Fruit fly (Drosophila melanogaster) whole organism, embryonic: ENCODE data around the gene Mzt1.

Experiments used
- Atf-2 ChIP-seq: fragments of 200-800 bp; sonication (Bioruptor generic); optimal IDR thresholded peaks from 2 replicates; lab custom pipeline; 2016; ENCODE audit warnings: missing biosample characterization, missing genetic modification characterization
- Bteb2 ChIP-seq: fragments of 200-800 bp; sonication (Bioruptor generic); optimal IDR thresholded peaks from 2 replicates; lab custom pipeline; 2016; ENCODE audit warnings: missing biosample characterization, missing genetic modification characterization
- CG10321 ChIP-seq: fragments of 200-800 bp; sonication (Bioruptor generic); IDR thresholded peaks from 2 replicates; pipeline ENCODE4 v1.3.6; 2022; ENCODE audit warnings: missing biosample characterization, missing genetic modification characterization
- CG10462 ChIP-seq: fragments of 200-800 bp; sonication (Bioruptor generic); optimal IDR thresholded peaks from 2 replicates; lab custom pipeline; 2016; ENCODE audit warnings: missing biosample characterization, missing genetic modification characterization
- CG10543 ChIP-seq: fragments of 200-800 bp; sonication (Bioruptor generic); optimal IDR thresholded peaks from 3 replicates; lab custom pipeline; 2017; ENCODE audit warnings: missing biosample characterization, mild to moderate bottlenecking, missing genetic modification characterization, moderate library complexity
- CG11696 ChIP-seq: fragments of 200-800 bp; sonication (Bioruptor generic); IDR thresholded peaks from 2 replicates; pipeline ENCODE4 v1.3.6; 2022; ENCODE audit warnings: missing biosample characterization, missing genetic modification characterization
- CG17186 ChIP-seq: fragments of 200-800 bp; sonication (Bioruptor generic); optimal IDR thresholded peaks from 3 replicates; lab custom pipeline; 2017; ENCODE audit warnings: missing biosample characterization, missing genetic modification reagents, missing genetic modification characterization
- CG18619 ChIP-seq: fragments of 200-800 bp; sonication (Bioruptor generic); optimal IDR thresholded peaks from 3 replicates; lab custom pipeline; 2017; ENCODE audit warnings: missing biosample characterization, mild to moderate bottlenecking, missing genetic modification characterization
- CG18764 ChIP-seq: fragments of 200-800 bp; sonication (Bioruptor generic); optimal IDR thresholded peaks from 3 replicates; lab custom pipeline; 2016; ENCODE audit warnings: missing biosample characterization, missing genetic modification characterization
- CG2120 ChIP-seq: fragments of 200-800 bp; sonication (Bioruptor generic); optimal IDR thresholded peaks from 3 replicates; lab custom pipeline; 2016; ENCODE audit warnings: missing biosample characterization, missing genetic modification characterization
- CG2712 ChIP-seq: fragments of 200-800 bp; optimal IDR thresholded peaks from 3 replicates; lab custom pipeline; 2019; ENCODE audit warnings: missing biosample characterization, mild to moderate bottlenecking, missing genetic modification characterization, moderate library complexity
- CG2875 ChIP-seq: fragments of 200-800 bp; sonication (Bioruptor generic); optimal IDR thresholded peaks from 2 replicates; lab custom pipeline; 2017; ENCODE audit warnings: missing biosample characterization, mild to moderate bottlenecking, missing genetic modification characterization, missing genetic modification reagents
- CG31441 ChIP-seq: fragments of 200-800 bp; sonication (Bioruptor generic); IDR thresholded peaks from 2 replicates; pipeline ENCODE4 v1.3.6; 2022; ENCODE audit warnings: missing biosample characterization, missing genetic modification characterization
- CG32767 ChIP-seq: fragments of 200-800 bp; sonication (Bioruptor generic); IDR thresholded peaks from 2 replicates; pipeline ENCODE4 v1.3.6; 2022; ENCODE audit warnings: missing biosample characterization, missing genetic modification characterization
- CG3847 ChIP-seq: fragments of 200-800 bp; sonication (Bioruptor generic); IDR thresholded peaks from 2 replicates; pipeline ENCODE4 v1.3.6; 2022; ENCODE audit warnings: missing biosample characterization, missing genetic modification characterization
- CG4360 ChIP-seq: fragments of 200-800 bp; sonication (Bioruptor generic); IDR thresholded peaks from 2 replicates; pipeline ENCODE4 v1.3.6; 2022; ENCODE audit warnings: missing biosample characterization, missing genetic modification characterization
- CG6254 ChIP-seq: fragments of 200-800 bp; sonication (Bioruptor generic); optimal IDR thresholded peaks from 3 replicates; lab custom pipeline; 2017; ENCODE audit warnings: mild to moderate bottlenecking, missing biosample characterization, missing genetic modification reagents, missing genetic modification characterization
- CG8290 ChIP-seq, 3 experiments: fragments of 200-800 bp; sonication (Bioruptor generic); optimal IDR thresholded peaks; 2 replicates each; lab custom pipeline; 2016 to 2019; ENCODE audit warnings: missing biosample characterization in 3 of 3, missing genetic modification characterization in 3 of 3, mild to moderate bottlenecking in 2 of 3, moderate library complexity in 1 of 3
- CG8924 ChIP-seq: fragments of 200-800 bp; optimal IDR thresholded peaks from 3 replicates; lab custom pipeline; 2019; ENCODE audit warnings: missing biosample characterization, mild to moderate bottlenecking, missing genetic modification characterization, moderate library complexity
- CG8944 ChIP-seq: fragments of 200-800 bp; sonication (Bioruptor generic); optimal IDR thresholded peaks from 3 replicates; lab custom pipeline; 2016; ENCODE audit warnings: missing biosample characterization, missing genetic modification characterization
- CG9932 ChIP-seq: fragments of 200-800 bp; sonication (Bioruptor generic); IDR thresholded peaks from 2 replicates; pipeline ENCODE4 v1.3.6; 2022; ENCODE audit warnings: missing biosample characterization, missing genetic modification characterization
- CHES-1-like ChIP-seq: fragments of 200-800 bp; sonication (Bioruptor generic); optimal IDR thresholded peaks from 2 replicates; lab custom pipeline; 2016; ENCODE audit warnings: missing biosample characterization, missing genetic modification characterization
- Dad ChIP-seq: fragments of 200-800 bp; sonication (Bioruptor generic); optimal IDR thresholded peaks from 3 replicates; lab custom pipeline; 2016; ENCODE audit warnings: missing biosample characterization, missing genetic modification characterization
- Dek ChIP-seq: fragments of 200-800 bp; sonication (Bioruptor generic); optimal IDR thresholded peaks from 3 replicates; lab custom pipeline; 2019; ENCODE audit warnings: missing biosample characterization, mild to moderate bottlenecking, missing genetic modification characterization, moderate library complexity
- Dref ChIP-seq: fragments of 200-800 bp; sonication (Bioruptor generic); IDR thresholded peaks from 2 replicates; pipeline ENCODE4 v1.3.6; 2022; ENCODE audit warnings: missing biosample characterization, missing genetic modification characterization
- Drgx ChIP-seq: fragments of 200-800 bp; sonication (Bioruptor generic); IDR thresholded peaks from 2 replicates; pipeline ENCODE4 v1.3.6; 2022; ENCODE audit warnings: missing biosample characterization, missing genetic modification characterization
- ERR ChIP-seq: fragments of 200-800 bp; sonication (Bioruptor generic); optimal IDR thresholded peaks from 2 replicates; lab custom pipeline; 2016; ENCODE audit warnings: missing biosample characterization, missing genetic modification characterization
- Lhr ChIP-seq: fragments of 200-800 bp; sonication (Bioruptor generic); optimal IDR thresholded peaks from 3 replicates; lab custom pipeline; 2017; ENCODE audit warnings: mild to moderate bottlenecking, missing biosample characterization, missing genetic modification reagents, missing genetic modification characterization
- Meics ChIP-seq: fragments of 200-800 bp; sonication (Bioruptor generic); optimal IDR thresholded peaks from 2 replicates; lab custom pipeline; 2017; ENCODE audit warnings: missing biosample characterization, mild to moderate bottlenecking, missing genetic modification characterization
- Myb ChIP-seq: fragments of 200-800 bp; sonication (Bioruptor generic); optimal IDR thresholded peaks from 2 replicates; lab custom pipeline; 2016; ENCODE audit warnings: missing biosample characterization, missing genetic modification characterization
- NK7.1 ChIP-seq: fragments of 200-800 bp; sonication (Bioruptor generic); optimal IDR thresholded peaks from 3 replicates; lab custom pipeline; 2016; ENCODE audit warnings: missing biosample characterization, missing genetic modification characterization
- Oaz ChIP-seq: fragments of 200-800 bp; sonication (Bioruptor generic); IDR thresholded peaks from 2 replicates; pipeline ENCODE4 v1.3.6; 2022; ENCODE audit warnings: missing biosample characterization, missing genetic modification characterization
- Opbp ChIP-seq: fragments of 200-800 bp; sonication (Bioruptor generic); IDR thresholded peaks from 3 replicates; pipeline ENCODE4 v1.3.6; 2022; ENCODE audit warnings: missing biosample characterization, missing genetic modification characterization; ENCODE audit not compliant: partially characterized antibody
- Side ChIP-seq: fragments of 200-800 bp; sonication (Bioruptor generic); optimal IDR thresholded peaks from 2 replicates; lab custom pipeline; 2016; ENCODE audit warnings: missing biosample characterization, missing genetic modification characterization
- Tbp ChIP-seq: fragments of >200 bp; optimal IDR thresholded peaks from 2 replicates; lab custom pipeline; 2018; ENCODE audit warnings: missing biosample characterization, missing genetic modification characterization
- ash1 ChIP-seq: fragments of 200-800 bp; sonication (Bioruptor generic); optimal IDR thresholded peaks from 2 replicates; lab custom pipeline; 2018; ENCODE audit warnings: missing biosample characterization, mild to moderate bottlenecking, missing genetic modification characterization
- caup ChIP-seq: fragments of 200-800 bp; sonication (Bioruptor generic); optimal IDR thresholded peaks from 3 replicates; lab custom pipeline; 2017; ENCODE audit warnings: missing biosample characterization, mild to moderate bottlenecking, missing genetic modification characterization, moderate library complexity; ENCODE audit not compliant: severe bottlenecking
- cg ChIP-seq: fragments of 200-800 bp; sonication (Bioruptor generic); optimal IDR thresholded peaks from 3 replicates; lab custom pipeline; 2019; ENCODE audit warnings: missing biosample characterization, mild to moderate bottlenecking, missing genetic modification characterization, moderate library complexity
- crc ChIP-seq: fragments of 200-800 bp; sonication (Bioruptor generic); optimal IDR thresholded peaks from 2 replicates; lab custom pipeline; 2016; ENCODE audit warnings: missing biosample characterization, missing genetic modification characterization
- danr ChIP-seq: fragments of 200-800 bp; sonication (Bioruptor generic); IDR thresholded peaks from 2 replicates; pipeline ENCODE4 v1.3.6; 2022; ENCODE audit warnings: missing biosample characterization, missing genetic modification characterization
- dimm ChIP-seq: fragments of 200-800 bp; sonication (Bioruptor generic); IDR thresholded peaks from 2 replicates; pipeline ENCODE4 v1.3.6; 2022; ENCODE audit warnings: missing biosample characterization, missing genetic modification characterization
- dm ChIP-seq: fragments of 200-800 bp; sonication (Bioruptor generic); optimal IDR thresholded peaks from 3 replicates; lab custom pipeline; 2016; ENCODE audit warnings: missing biosample characterization, missing genetic modification characterization
- ewg ChIP-seq: fragments of 200-800 bp; sonication (Bioruptor generic); optimal IDR thresholded peaks from 3 replicates; lab custom pipeline; 2017; ENCODE audit warnings: mild to moderate bottlenecking, missing biosample characterization, missing genetic modification reagents, missing genetic modification characterization
- fd3F ChIP-seq: fragments of 200-800 bp; sonication (Bioruptor generic); optimal IDR thresholded peaks from 2 replicates; lab custom pipeline; 2018; ENCODE audit warnings: missing biosample characterization, mild to moderate bottlenecking, missing genetic modification characterization, moderate library complexity
- gce ChIP-seq: fragments of 200-800 bp; sonication (Bioruptor generic); IDR thresholded peaks from 3 replicates; pipeline ENCODE4 v1.3.6; 2022; ENCODE audit warnings: missing biosample characterization, missing genetic modification characterization
- lbe ChIP-seq: fragments of 200-800 bp; sonication (Bioruptor generic); optimal IDR thresholded peaks from 2 replicates; lab custom pipeline; 2016; ENCODE audit warnings: missing biosample characterization, mild to moderate bottlenecking, missing genetic modification characterization
- mld ChIP-seq: fragments of 200-800 bp; sonication (Bioruptor generic); IDR thresholded peaks from 3 replicates; pipeline ENCODE4 v1.3.6; 2022; ENCODE audit warnings: missing biosample characterization, missing genetic modification characterization; ENCODE audit not compliant: partially characterized antibody
- psq ChIP-seq: fragments of 200-800 bp; sonication (Bioruptor generic); optimal IDR thresholded peaks from 2 replicates; lab custom pipeline; 2017; ENCODE audit warnings: missing biosample characterization, missing genetic modification characterization
- scrt ChIP-seq: fragments of 200-800 bp; sonication (Bioruptor generic); optimal IDR thresholded peaks from 2 replicates; lab custom pipeline; 2018; ENCODE audit warnings: missing biosample characterization, mild to moderate bottlenecking, missing genetic modification characterization, moderate library complexity
- sim ChIP-seq: fragments of 200-800 bp; sonication (Bioruptor generic); IDR thresholded peaks from 2 replicates; pipeline ENCODE4 v1.3.6; 2022; ENCODE audit warnings: missing biosample characterization, missing genetic modification characterization
- twi ChIP-seq: fragments of 200-800 bp; optimal IDR thresholded peaks from 2 replicates; lab custom pipeline; 2019; ENCODE audit warnings: missing biosample characterization, mild to moderate bottlenecking, missing genetic modification characterization, moderate library complexity

Gene Mzt1

dm6 chr3L:2418769-2419168 is 29.7 kb downstream of the Mzt1 start (continued):
- peak; percentile 25 for TF ChIP-seq CHES-1-like (GFP tag; lab: Kevin White, UChicago)
- peak; percentile 87 for TF ChIP-seq caup (GFP tag; lab: Kevin White, UChicago)
- no peak for TF ChIP-seq Opbp
- peak; percentile 73 for TF ChIP-seq dimm (GFP tag; lab: Robert Waterston, UW)
- TF ChIP-seq mld (GFP tag; lab: Robert Waterston, UW) = no peak
- TF ChIP-seq CG6254 = peak; percentile 84
- TF ChIP-seq Lhr = no peak
- TF ChIP-seq scrt (GFP tag; lab: Kevin White, UChicago) = peak; percentile 78
- TF ChIP-seq Drgx (GFP tag; lab: Robert Waterston, UW) = peak; percentile 84
- peak; percentile 23 for TF ChIP-seq CG10462 (GFP tag; lab: Kevin White, UChicago)
- peak; percentile 86 for TF ChIP-seq Side (GFP tag; lab: Kevin White, UChicago)
- peak; percentile 64 for TF ChIP-seq CG4360 (GFP tag; lab: Robert Waterston, UW)
- peak; percentile 40 for TF ChIP-seq crc (GFP tag; lab: Kevin White, UChicago)
- peak; percentile 90 for TF ChIP-seq CG3847 (GFP tag; lab: Robert Waterston, UW)
- TF ChIP-seq CG8944 = peak; percentile 50
- peak; percentile 80 for TF ChIP-seq NK7.1 (GFP tag; lab: Kevin White, UChicago)
- peak; percentile 60 for TF ChIP-seq CG18619 (GFP tag; lab: Kevin White, UChicago)
- TF ChIP-seq Bteb2 = peak; percentile 71
- TF ChIP-seq lbe (GFP tag; lab: Kevin White, UChicago) = no peak
- no peak for TF ChIP-seq Tbp
- no peak for TF ChIP-seq ERR (GFP tag; lab: Kevin White, UChicago)
- TF ChIP-seq Atf-2 (GFP tag; lab: Kevin White, UChicago) = no peak
- TF ChIP-seq CG8290 (GFP tag; optimal IDR thresholded peaks at IDR 0.05; lab: Kevin White, UChicago) = peak; percentile 32
- peak in 1 of 2 experiments; percentile 64 for TF ChIP-seq CG8290 (tag; optimal IDR thresholded peaks at IDR 0.05; lab: Kevin White, UChicago)
- TF ChIP-seq Oaz (GFP tag; lab: Robert Waterston, UW) = peak; percentile 74
- peak; percentile 90 for TF ChIP-seq Meics
- peak; percentile 85 for TF ChIP-seq CG32767
- TF ChIP-seq ewg (GFP tag; lab: Kevin White, UChicago) = peak; percentile 48
- TF ChIP-seq CG18764 (GFP tag; lab: Kevin White, UChicago) = peak; percentile 82
- TF ChIP-seq Myb (GFP tag; lab: Kevin White, UChicago) = peak; percentile 29
- no peak for TF ChIP-seq CG10543 (GFP tag; lab: Kevin White, UChicago)
- TF ChIP-seq dm (GFP tag; lab: Kevin White, UChicago) = peak; percentile 25
- TF ChIP-seq sim (GFP tag; lab: Robert Waterston, UW) = peak; percentile 58; the same call in 1 of the 2 replicates
- peak; percentile 51 for TF ChIP-seq CG31441 (GFP tag; lab: Robert Waterston, UW)
- peak; percentile 77 for TF ChIP-seq CG2120
- peak; percentile 32; the same call in 1 of the 3 replicates for TF ChIP-seq gce (GFP tag; lab: Robert Waterston, UW)
- peak; percentile 71 for TF ChIP-seq Dad (GFP tag; lab: Kevin White, UChicago)
- TF ChIP-seq danr (GFP tag; lab: Robert Waterston, UW) = peak; percentile 43; the same call in 1 of the 2 replicates
- TF ChIP-seq CG9932 (GFP tag; lab: Robert Waterston, UW) = peak; percentile 84
- peak; percentile 56 for TF ChIP-seq CG17186 (GFP tag; lab: Kevin White, UChicago)
- no peak for TF ChIP-seq psq (GFP tag; lab: Kevin White, UChicago)
- peak; percentile 80 for TF ChIP-seq CG2712 (tag; lab: Kevin White, UChicago)
- peak; percentile 70 for TF ChIP-seq ash1
- TF ChIP-seq fd3F (GFP tag; lab: Kevin White, UChicago) = peak; percentile 71
- TF ChIP-seq CG10321 (GFP tag; lab: Robert Waterston, UW) = peak; percentile 43
- no peak for TF ChIP-seq Dref (GFP tag; lab: Robert Waterston, UW)
- peak; percentile 48 for TF ChIP-seq Dek (tag; lab: Kevin White, UChicago)
- peak; percentile 79 for TF ChIP-seq CG8924 (tag; lab: Kevin White, UChicago)
- TF ChIP-seq twi = no peak
- TF ChIP-seq CG2875 (GFP tag; lab: Kevin White, UChicago) = peak; percentile 52
- TF ChIP-seq cg = peak; percentile 18
- peak; percentile 96 for TF ChIP-seq CG11696 (GFP tag; lab: Robert Waterston, UW)
